Worm (Caenorhabditis elegans): ENCODE data around the gene oac-46.

oac-46 gene

DNA sequence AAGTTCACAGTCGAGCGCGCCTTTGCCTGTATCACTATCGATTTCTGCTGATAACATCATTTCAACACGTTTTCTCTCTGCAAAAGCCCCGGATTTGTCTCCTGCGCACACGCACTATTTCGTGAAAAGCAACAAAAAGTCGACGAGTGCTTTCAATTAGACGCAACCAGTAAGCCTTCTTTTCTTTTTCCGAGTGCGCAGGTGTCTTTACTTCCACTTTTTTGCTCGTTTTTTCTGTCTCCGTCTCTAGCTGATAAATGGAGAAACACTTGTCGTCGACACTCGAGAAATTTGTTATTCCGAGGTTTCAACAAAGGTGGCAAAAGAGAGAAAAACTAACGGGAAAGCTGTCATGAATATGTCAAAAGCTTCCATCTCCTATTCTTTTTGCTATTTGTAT, 39.7 kb upstream of the oac-46 start:
- TF ChIP-seq aptf-3 (GFP tag; IDR thresholded peaks at IDR 0.05) (no peak), lin-35 (GFP tag; optimal IDR thresholded peaks at IDR 0.05) (no peak), pbrm-1 (GFP tag; IDR thresholded peaks at IDR 0.05) (no peak)

DNA sequence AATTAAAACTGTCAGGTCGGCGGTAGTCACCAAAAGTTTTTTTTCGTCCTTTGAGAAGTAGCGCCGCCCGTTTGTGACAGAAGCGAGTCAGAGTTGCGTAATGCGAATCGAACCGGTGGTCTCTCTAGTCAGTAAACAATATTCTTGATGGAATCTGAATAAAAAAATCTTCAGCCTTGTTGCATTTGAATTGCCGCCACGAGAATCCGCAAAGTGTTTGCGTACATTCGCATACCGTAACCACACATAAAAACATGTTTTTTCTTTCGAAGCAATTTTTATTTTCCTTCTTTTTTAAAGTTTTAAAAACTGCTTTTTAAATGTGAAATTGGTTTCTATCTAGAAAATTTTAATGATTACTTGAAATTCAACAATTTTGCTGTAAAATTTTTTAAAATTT, 39.1 kb upstream of the oac-46 start:
- TF ChIP-seq F33H1.4 (GFP tag; IDR thresholded peaks at IDR 0.05): peak; percentile 41; the same call in 1 of the 2 replicates
- no peak for TF ChIP-seq Y67H2A.10 (GFP tag; conservative IDR thresholded peaks at IDR 0.05)
- TF ChIP-seq nhr-179 (tag; optimal IDR thresholded peaks at IDR 0.05): no peak
- no peak for TF ChIP-seq F23B12.7 (tag; optimal IDR thresholded peaks at IDR 0.05; ENCODE audit: insufficient read depth)
- no peak for TF ChIP-seq lsy-27 (tag; optimal IDR thresholded peaks at IDR 0.05; ENCODE audit: borderline replicate concordance, insufficient read depth)
- TF ChIP-seq ceh-58 (GFP tag; IDR thresholded peaks at IDR 0.05): no peak
- TF ChIP-seq ztf-3 (GFP tag; optimal IDR thresholded peaks at IDR 0.05): no peak
- peak; percentile 10 for TF ChIP-seq xnd-1 (tag; optimal IDR thresholded peaks at IDR 0.05)
- no peak for TF ChIP-seq attf-5 (GFP tag; optimal IDR thresholded peaks at IDR 0.05)
- peak; percentile 76 for TF ChIP-seq lsl-1 (GFP tag; optimal IDR thresholded peaks at IDR 0.05)
- TF ChIP-seq dox-1 (GFP tag; IDR thresholded peaks at IDR 0.05): no peak
- no peak for TF ChIP-seq ccch-3 (GFP tag; optimal IDR thresholded peaks at IDR 0.05)
- no peak for TF ChIP-seq lin-40 (tag; optimal IDR thresholded peaks at IDR 0.05)
- no peak for TF ChIP-seq ztf-18 (tag; optimal IDR thresholded peaks at IDR 0.05)
- TF ChIP-seq D2030.7 (GFP tag; IDR thresholded peaks at IDR 0.05): 0 out of 2 replicates have a peak, but pooled peaks have one; percentile 29
- TF ChIP-seq let-607 (tag; optimal IDR thresholded peaks at IDR 0.05): no peak
- TF ChIP-seq snpc-1.1 (tag; optimal IDR thresholded peaks at IDR 0.05; ENCODE audit: insufficient read depth): no peak
- TF ChIP-seq sea-2 (GFP tag; IDR thresholded peaks at IDR 0.05): no peak
- TF ChIP-seq ceh-40 (GFP tag; IDR thresholded peaks at IDR 0.05): no peak
- TF ChIP-seq lin-35 (GFP tag; optimal IDR thresholded peaks at IDR 0.05): no peak
- TF ChIP-seq hrde-1 (tag; optimal IDR thresholded peaks at IDR 0.05; ENCODE audit: borderline replicate concordance): no peak
- TF ChIP-seq dpl-1 (GFP tag; optimal IDR thresholded peaks at IDR 0.05): peak; percentile 35
- no peak for TF ChIP-seq ama-1 (optimal IDR thresholded peaks at IDR 0.05)
- TF ChIP-seq ama-1 (GFP tag; optimal IDR thresholded peaks at IDR 0.05): no peak
- TF ChIP-seq aptf-2 (GFP tag; conservative IDR thresholded peaks at IDR 0.05): no peak
- no peak for TF ChIP-seq ceh-79 (tag; optimal IDR thresholded peaks at IDR 0.05)
- no peak for TF ChIP-seq chd-7 (tag; optimal IDR thresholded peaks at IDR 0.05)
- TF ChIP-seq cebp-1 (GFP tag; IDR thresholded peaks at IDR 0.05): no peak
- no peak for TF ChIP-seq cebp-1 (tag; optimal IDR thresholded peaks at IDR 0.05)
- TF ChIP-seq ztf-6 (GFP tag; IDR thresholded peaks at IDR 0.05): no peak
- TF ChIP-seq snpc-1.3 (tag; optimal IDR thresholded peaks at IDR 0.05; ENCODE audit: insufficient read depth): no peak
- TF ChIP-seq F39B2.1 (GFP tag; IDR thresholded peaks at IDR 0.05): no peak
- no peak for TF ChIP-seq cebp-2 (GFP tag; IDR thresholded peaks at IDR 0.05)
- no peak for TF ChIP-seq madf-8 (GFP tag; conservative IDR thresholded peaks at IDR 0.05)
- TF ChIP-seq mes-4 (tag; optimal IDR thresholded peaks at IDR 0.05): no peak
- TF ChIP-seq nhr-120 (GFP tag; IDR thresholded peaks at IDR 0.05): no peak
- peak; percentile 67 for TF ChIP-seq efl-1 (GFP tag; optimal IDR thresholded peaks at IDR 0.05)
- peak; percentile 77 for TF ChIP-seq lin-54 (GFP tag; optimal IDR thresholded peaks at IDR 0.05)
- TF ChIP-seq hmg-20 (GFP tag; IDR thresholded peaks at IDR 0.05): no peak
- TF ChIP-seq unc-130 (GFP tag; optimal IDR thresholded peaks at IDR 0.05): no peak
- no peak for TF ChIP-seq T07F8.4 (tag; optimal IDR thresholded peaks at IDR 0.05)
- no peak for TF ChIP-seq C06A6.2 (GFP tag; conservative IDR thresholded peaks at IDR 0.05)
- no peak for TF ChIP-seq athp-1 (tag; optimal IDR thresholded peaks at IDR 0.05)
